Fruit fly (Drosophila melanogaster) whole organism, pupa: ENCODE results near the gene CG4953.

Experiments used
- CG14655 ChIP-seq: fragments of 200-800 bp; sonication (Bioruptor generic); optimal IDR thresholded peaks from 3 replicates; lab custom pipeline; 2017; ENCODE audit warnings: mild to moderate bottlenecking, missing biosample characterization, missing genetic modification reagents, missing genetic modification characterization
- CG15710 ChIP-seq: fragments of 200-800 bp; sonication (Bioruptor generic); optimal IDR thresholded peaks from 2 replicates; lab custom pipeline; 2018; ENCODE audit warnings: missing biosample characterization, mild to moderate bottlenecking, missing genetic modification characterization, moderate library complexity
- CG17806 ChIP-seq: fragments of 200-800 bp; sonication (Bioruptor generic); optimal IDR thresholded peaks from 2 replicates; lab custom pipeline; 2018; ENCODE audit warnings: missing biosample characterization, mild to moderate bottlenecking, missing genetic modification characterization, moderate library complexity
- CG32121 ChIP-seq: fragments of 200-800 bp; sonication (Bioruptor generic); IDR thresholded peaks from 2 replicates; pipeline ENCODE4 v1.3.6; 2022; ENCODE audit warnings: missing biosample characterization, missing genetic modification characterization
- CG34367 ChIP-seq: fragments of 200-800 bp; sonication (Bioruptor generic); optimal IDR thresholded peaks from 2 replicates; lab custom pipeline; 2018; ENCODE audit warnings: missing biosample characterization, mild to moderate bottlenecking, missing genetic modification characterization
- CG8159 ChIP-seq: fragments of 200-800 bp; sonication (Bioruptor generic); optimal IDR thresholded peaks from 3 replicates; lab custom pipeline; 2018; ENCODE audit warnings: missing biosample characterization, mild to moderate bottlenecking, missing genetic modification characterization, moderate library complexity
- Pif1A ChIP-seq: fragments of 200-800 bp; sonication (Bioruptor generic); optimal IDR thresholded peaks from 3 replicates; lab custom pipeline; 2016; ENCODE audit warnings: missing biosample characterization, missing genetic modification characterization
- rn ChIP-seq: fragments of 200-800 bp; sonication (Bioruptor generic); IDR thresholded peaks from 2 replicates; pipeline ENCODE4 v1.3.6; 2022; ENCODE audit warnings: missing biosample characterization, missing genetic modification characterization

DNA sequence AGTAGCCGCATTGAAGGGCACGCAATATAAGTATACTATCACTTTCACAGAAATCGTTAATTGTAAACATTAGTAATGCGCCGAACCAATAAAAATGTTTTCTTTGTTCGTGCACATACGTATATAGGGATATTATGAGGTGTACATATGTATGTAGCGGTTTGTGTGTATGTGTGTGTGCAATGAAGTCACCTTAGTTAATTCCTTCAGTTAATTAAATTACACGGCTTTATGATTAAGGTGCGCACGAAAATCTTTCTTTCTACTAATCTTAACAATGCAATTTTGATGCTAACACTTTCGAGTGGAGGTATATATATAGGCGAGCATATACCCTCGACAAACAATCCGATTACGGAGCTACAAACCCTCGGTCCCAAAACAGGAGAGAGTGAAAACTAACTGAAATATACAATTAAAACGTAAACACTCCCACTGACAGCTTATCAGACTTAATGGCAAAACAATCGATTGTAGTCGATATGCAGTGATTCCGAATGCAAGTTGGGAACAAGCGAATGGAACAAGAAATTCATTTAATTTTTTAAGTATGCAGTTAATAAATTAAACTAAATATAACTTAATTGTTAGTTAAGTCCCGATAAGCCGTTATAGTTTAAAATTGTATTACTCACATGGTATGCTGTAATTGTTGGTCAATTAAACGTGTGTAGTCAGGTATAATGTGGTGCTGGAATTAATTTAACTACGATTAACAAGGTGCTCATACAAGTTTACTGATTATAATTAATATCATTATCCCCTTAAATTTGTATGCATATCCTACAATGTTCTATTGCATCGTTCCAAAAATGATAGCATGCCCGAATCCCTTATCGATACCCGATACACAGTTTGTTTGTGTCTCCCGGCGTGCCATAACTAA, 45.8 kb upstream of the CG4953 start, which contains the start of the genes Npc1a and Prosalpha6:
- TF ChIP-seq CG8159 (tag; lab: Kevin White, UChicago) (no peak), CG34367 (no peak), Pif1A (GFP tag; lab: Kevin White, UChicago) (no peak), CG14655 (GFP tag; lab: Kevin White, UChicago) (no peak), CG15710 (tag; lab: Kevin White, UChicago) (peak; percentile 31), CG17806 (tag; lab: Kevin White, UChicago) (no peak), rn (GFP tag; lab: Robert Waterston, UW) (no peak), CG32121 (GFP tag; lab: Robert Waterston, UW) (no peak)
